Worm (Caenorhabditis elegans) whole organism, L2 larva: ENCODE results near the gene pgp-1.

Source experiments
- C34F6.9 ChIP-seq: fragments of 150-350 bp; optimal IDR thresholded peaks from 2 replicates; lab custom pipeline; 2014; ENCODE audit warnings: missing biosample characterization, missing genetic modification characterization
- F13H6.1 ChIP-seq: sonication (generic microtip); optimal IDR thresholded peaks from 2 replicates; lab custom pipeline; 2016; ENCODE audit warnings: missing genetic modification characterization, missing compliant biosample characterization
- R02D3.7 ChIP-seq: fragments of 150-350 bp; optimal IDR thresholded peaks from 2 replicates; lab custom pipeline; 2014; ENCODE audit warnings: missing biosample characterization, missing genetic modification characterization
- Y55F3AM.14 ChIP-seq: fragments of 200-800 bp; sonication (Bioruptor generic); optimal IDR thresholded peaks from 2 replicates; lab custom pipeline; 2018; ENCODE audit warnings: mild to moderate bottlenecking, missing genetic modification characterization, missing compliant biosample characterization
- ZK546.5 ChIP-seq: sonication (generic microtip); optimal IDR thresholded peaks from 2 replicates; lab custom pipeline; 2017; ENCODE audit warnings: missing biosample characterization, missing genetic modification characterization
- ama-1 ChIP-seq: fragments of 150-350 bp; optimal IDR thresholded peaks from 2 replicates; lab custom pipeline; 2018; ENCODE audit warnings: inconsistent platforms
- ceh-16 ChIP-seq: fragments of 150-350 bp; optimal IDR thresholded peaks from 2 replicates; lab custom pipeline; 2014; ENCODE audit warnings: missing biosample characterization, missing genetic modification characterization
- crh-2 ChIP-seq: sonication (generic microtip); optimal IDR thresholded peaks from 2 replicates; lab custom pipeline; 2017; ENCODE audit warnings: missing biosample characterization, missing genetic modification characterization
- egl-27 ChIP-seq: sonication (generic microtip); optimal IDR thresholded peaks from 3 replicates; lab custom pipeline; 2017; ENCODE audit warnings: missing biosample characterization, missing genetic modification reagents, missing genetic modification characterization
- elt-3 ChIP-seq: sonication (generic microtip); optimal IDR thresholded peaks from 2 replicates; lab custom pipeline; 2017; ENCODE audit warnings: missing biosample characterization, missing genetic modification characterization
- fos-1 ChIP-seq: fragments of 150-350 bp; optimal IDR thresholded peaks from 2 replicates; lab custom pipeline; 2014; ENCODE audit warnings: missing biosample characterization, missing genetic modification characterization
- gmeb-1 ChIP-seq: fragments of 150-350 bp; optimal IDR thresholded peaks from 2 replicates; lab custom pipeline; 2014; ENCODE audit warnings: missing biosample characterization, missing genetic modification characterization
- lin-11 ChIP-seq: fragments of 150-350 bp; sonication (generic microtip); optimal IDR thresholded peaks from 2 replicates; lab custom pipeline; 2014; ENCODE audit warnings: missing biosample characterization, missing genetic modification characterization, inconsistent platforms, mixed read lengths
- lin-39 ChIP-seq: fragments of 150-350 bp; optimal IDR thresholded peaks from 2 replicates; lab custom pipeline; 2014; ENCODE audit warnings: missing biosample characterization, missing genetic modification reagents, missing genetic modification characterization
- mab-5 ChIP-seq: fragments of 150-350 bp; optimal IDR thresholded peaks from 2 replicates; lab custom pipeline; 2014; ENCODE audit warnings: missing biosample characterization, missing genetic modification characterization
- mdl-1 ChIP-seq, 2 experiments: fragments of 150-350 bp in 1 of 2; sonication (generic microtip) in 1 of 2; optimal IDR thresholded peaks; 2 replicates each; lab custom pipeline; 2017; ENCODE audit warnings: missing biosample characterization in 2 of 2, missing genetic modification characterization in 2 of 2
- nhr-10 ChIP-seq: sonication (generic microtip); optimal IDR thresholded peaks from 2 replicates; lab custom pipeline; 2017; ENCODE audit warnings: missing biosample characterization, missing genetic modification characterization
- nhr-11 ChIP-seq: fragments of 150-350 bp; optimal IDR thresholded peaks from 2 replicates; lab custom pipeline; 2014; ENCODE audit warnings: missing biosample characterization, missing genetic modification characterization
- nhr-12 ChIP-seq: fragments of 150-350 bp; optimal IDR thresholded peaks from 2 replicates; lab custom pipeline; 2014; ENCODE audit warnings: missing biosample characterization, missing genetic modification characterization
- nhr-21 ChIP-seq: fragments of 150-350 bp; optimal IDR thresholded peaks from 2 replicates; lab custom pipeline; 2014; ENCODE audit warnings: missing biosample characterization, missing genetic modification characterization
- nhr-237 ChIP-seq: fragments of 150-350 bp; optimal IDR thresholded peaks from 2 replicates; lab custom pipeline; 2014; ENCODE audit warnings: missing biosample characterization, missing genetic modification characterization
- nhr-6 ChIP-seq: fragments of 150-350 bp; optimal IDR thresholded peaks from 2 replicates; lab custom pipeline; 2014; ENCODE audit warnings: missing biosample characterization, missing genetic modification characterization
- nhr-77 ChIP-seq: fragments of 150-350 bp; optimal IDR thresholded peaks from 2 replicates; lab custom pipeline; 2014; ENCODE audit warnings: missing biosample characterization, missing genetic modification characterization
- peb-1 ChIP-seq: fragments of 150-350 bp; optimal IDR thresholded peaks from 2 replicates; lab custom pipeline; 2014; ENCODE audit warnings: missing biosample characterization, missing genetic modification characterization
- sem-4 ChIP-seq: fragments of 150-350 bp; optimal IDR thresholded peaks from 2 replicates; lab custom pipeline; 2014; ENCODE audit warnings: missing biosample characterization, missing genetic modification reagents, missing genetic modification characterization
- skn-1 ChIP-seq: sonication (generic microtip); optimal IDR thresholded peaks from 2 replicates; lab custom pipeline; 2017; ENCODE audit warnings: missing biosample characterization, missing genetic modification characterization
- sma-3 ChIP-seq: sonication (generic microtip); optimal IDR thresholded peaks from 2 replicates; lab custom pipeline; 2016; ENCODE audit warnings: missing genetic modification reagents, missing genetic modification characterization, missing compliant biosample characterization
- sma-9 ChIP-seq, 2 experiments: fragments of 150-350 bp in 1 of 2; sonication (generic microtip) in 1 of 2; optimal IDR thresholded peaks; 2 replicates each; lab custom pipeline; 2014 to 2016; ENCODE audit warnings: missing genetic modification characterization in 2 of 2, mild to moderate bottlenecking in 1 of 2, missing biosample characterization in 1 of 2, missing compliant biosample characterization in 1 of 2, missing genetic modification reagents in 1 of 2, moderate library complexity in 1 of 2
- snpc-4 ChIP-seq: fragments of 150-350 bp; optimal IDR thresholded peaks from 2 replicates; lab custom pipeline; 2014; ENCODE audit warnings: missing biosample characterization, missing genetic modification characterization
- unc-39 ChIP-seq: fragments of 150-350 bp; optimal IDR thresholded peaks from 2 replicates; lab custom pipeline; 2014; ENCODE audit warnings: missing biosample characterization, missing genetic modification characterization
- unc-55 ChIP-seq: fragments of 150-350 bp; sonication (generic microtip); optimal IDR thresholded peaks from 3 replicates; lab custom pipeline; 2014; ENCODE audit warnings: missing biosample characterization, missing genetic modification reagents, missing genetic modification characterization
- unc-62 ChIP-seq: fragments of 150-350 bp; optimal IDR thresholded peaks from 2 replicates; lab custom pipeline; 2014; ENCODE audit warnings: missing biosample characterization, missing genetic modification reagents, missing genetic modification characterization
- ztf-1 ChIP-seq: fragments of 200-800 bp; sonication (Bioruptor generic); conservative IDR thresholded peaks from 2 replicates; pipeline ENCODE4 v1.3.6; 2022; ENCODE audit warnings: missing genetic modification characterization, missing compliant biosample characterization
- ztf-11 ChIP-seq: sonication (generic microtip); optimal IDR thresholded peaks from 2 replicates; lab custom pipeline; 2017; ENCODE audit warnings: missing biosample characterization, missing genetic modification characterization
- ztf-4 ChIP-seq: fragments of 150-350 bp; optimal IDR thresholded peaks from 2 replicates; lab custom pipeline; 2014; ENCODE audit warnings: missing biosample characterization, missing genetic modification characterization

Gene pgp-1

DNA sequence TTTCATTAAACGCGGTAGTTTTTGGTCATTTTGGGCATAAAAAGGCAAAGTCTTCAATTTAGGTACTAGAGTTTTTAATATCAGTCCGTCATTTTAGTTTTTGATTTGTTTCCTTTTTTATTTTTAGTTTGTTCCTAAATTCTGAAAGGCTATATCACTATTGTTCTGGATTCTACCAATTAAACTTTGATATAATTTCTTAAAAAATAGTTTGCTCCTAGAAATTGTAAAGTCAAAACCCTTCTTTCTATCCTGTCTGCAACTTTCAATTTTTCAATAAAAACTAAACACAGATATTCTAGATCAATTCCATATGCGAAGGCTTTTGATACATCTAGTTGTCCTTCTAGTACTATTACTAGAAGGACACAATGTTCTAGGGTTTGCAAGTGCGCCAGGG is 25.9 kb downstream of the pgp-1 start, which contains the start of gene K08E7.5:
TSS of gene K08E7.5 (plus strand) at position 301 of the 400 bp plus-strand sequence.
- no peak for TF ChIP-seq mab-5 (tag; lab: Kevin White, UChicago)
- no peak for TF ChIP-seq snpc-4
- TF ChIP-seq unc-39: no peak
- no peak for TF ChIP-seq ztf-11 (tag; lab: Kevin White, UChicago)
- TF ChIP-seq C34F6.9: no peak
- TF ChIP-seq, all 48 proteins: peak for 0

- TF ChIP-seq sma-9 (GFP tag; optimal IDR thresholded peaks at IDR 0.05; lab: Kevin White, UChicago) (no peak), sma-9 (tag; optimal IDR thresholded peaks at IDR 0.05; lab: Kevin White, UChicago) (no peak), unc-55 (GFP tag; lab: Kevin White, UChicago) (no peak), lin-11 (tag; lab: Kevin White, UChicago) (no peak), ceh-16 (tag; lab: Kevin White, UChicago) (no peak), R02D3.7 (tag; lab: Kevin White, UChicago) (no peak), fos-1 (no peak), peb-1 (tag; lab: Kevin White, UChicago) (no peak), sem-4 (no peak), skn-1 (tag; lab: Kevin White, UChicago) (no peak), nhr-11 (no peak), C34F6.9 (no peak), nhr-237 (tag; lab: Kevin White, UChicago) (no peak), ama-1 (lab: Kevin White, UChicago) (no peak), ZK546.5 (tag; lab: Kevin White, UChicago) (no peak), Y55F3AM.14 (GFP tag; lab: Kevin White, UChicago) (no peak), nhr-6 (tag; lab: Kevin White, UChicago) (no peak), sma-3 (GFP tag; lab: Kevin White, UChicago) (no peak), mdl-1 (tag; optimal IDR thresholded peaks at IDR 0.05; lab: Kevin White, UChicago) (no peak)
Measured at ce11 chrIV:12571047-12571446, 27.9 kb downstream of the pgp-1 start, which contains the start of gene K08E7.4. TSS of gene K08E7.4 (minus strand) at chrIV:12571147.

- TF ChIP-seq unc-62 (GFP tag; lab: Kevin White, UChicago) (no peak), mdl-1 (tag; optimal IDR thresholded peaks at IDR 0.05; lab: Kevin White, UChicago) (no peak), gmeb-1 (tag; lab: Kevin White, UChicago) (no peak), F13H6.1 (tag; lab: Kevin White, UChicago) (no peak), nhr-77 (tag; lab: Kevin White, UChicago) (no peak), elt-3 (no peak), nhr-6 (tag; lab: Kevin White, UChicago) (no peak), egl-27 (tag; lab: Kevin White, UChicago) (no peak), mab-5 (tag; lab: Kevin White, UChicago) (no peak), nhr-11 (no peak), skn-1 (tag; lab: Kevin White, UChicago) (no peak), ama-1 (lab: Kevin White, UChicago) (no peak), sma-3 (GFP tag; lab: Kevin White, UChicago) (no peak), ztf-4 (tag; lab: Kevin White, UChicago) (no peak)
Measured at ce11 chrIV:12570546-12570945, 28.4 kb downstream of the pgp-1 start.

- TF ChIP-seq nhr-21 (tag; lab: Kevin White, UChicago) (no peak), nhr-11 (no peak), fos-1 (peak; percentile 4), crh-2 (peak; percentile 24), F13H6.1 (tag; lab: Kevin White, UChicago) (peak; percentile 49), C34F6.9 (peak; percentile 55)
- TF ChIP-seq, all 48 proteins: peak for 4
Measured at ce11 chrIV:12567176-12567892, 31.6 kb downstream of the pgp-1 start, which contains the start of the genes hsb-1 and let-99. TSS of gene hsb-1 (minus strand) at chrIV:12567226. TSS of gene let-99 (plus strand) at chrIV:12567842.

- TF ChIP-seq crh-2 (peak; percentile 4), ztf-11 (tag; lab: Kevin White, UChicago) (no peak), Y55F3AM.14 (GFP tag; lab: Kevin White, UChicago) (no peak), sma-3 (GFP tag; lab: Kevin White, UChicago) (no peak), peb-1 (tag; lab: Kevin White, UChicago) (no peak), C34F6.9 (peak; percentile 55), fos-1 (peak; percentile 15), nhr-21 (tag; lab: Kevin White, UChicago) (no peak), nhr-6 (tag; lab: Kevin White, UChicago) (no peak), ztf-1 (GFP tag; lab: Robert Waterston, UW) (no peak), mdl-1 (tag; optimal IDR thresholded peaks at IDR 0.05; lab: Kevin White, UChicago) (no peak), unc-55 (GFP tag; lab: Kevin White, UChicago) (peak; percentile 50), sem-4 (no peak), R02D3.7 (tag; lab: Kevin White, UChicago) (no peak), nhr-10 (tag; lab: Kevin White, UChicago) (no peak), gmeb-1 (tag; lab: Kevin White, UChicago) (no peak), nhr-12 (tag; lab: Kevin White, UChicago) (no peak), sma-9 (GFP tag; optimal IDR thresholded peaks at IDR 0.05; lab: Kevin White, UChicago) (no peak), sma-9 (tag; optimal IDR thresholded peaks at IDR 0.05; lab: Kevin White, UChicago) (no peak), snpc-4 (no peak), lin-39 (tag; lab: Kevin White, UChicago) (no peak)
Measured at ce11 chrIV:12565933-12566540, 32.9 kb downstream of the pgp-1 start, which contains the start of gene eak-7. TSS of gene eak-7 (minus strand) at chrIV:12565983.
